Fruit fly (Drosophila melanogaster): Measurements from ENCODE around the gene CG5854.

Gene CG5854

dm6 chr3R:23964913-23965718 lies 31.4 kb downstream of the CG5854 start:
- TF ChIP-seq sv (GFP tag; optimal IDR thresholded peaks at IDR 0.05): no peak
- TF ChIP-seq Rel (GFP tag; optimal IDR thresholded peaks at IDR 0.05): no peak
- TF ChIP-seq Rel (tag; optimal IDR thresholded peaks at IDR 0.05): no peak
- no peak for TF ChIP-seq fru (GFP tag; optimal IDR thresholded peaks at IDR 0.05)
- TF ChIP-seq lola (GFP tag; optimal IDR thresholded peaks at IDR 0.05): no peak
- no peak for TF ChIP-seq GATAd (GFP tag; optimal IDR thresholded peaks at IDR 0.05)
- TF ChIP-seq Sp1 (GFP tag; optimal IDR thresholded peaks at IDR 0.05): no peak
- TF ChIP-seq usp (GFP tag; optimal IDR thresholded peaks at IDR 0.05): no peak

dm6 chr3R:23969449-23969848 lies 35.7 kb downstream of the CG5854 start:
- TF ChIP-seq h (GFP tag; optimal IDR thresholded peaks at IDR 0.05): no peak
- TF ChIP-seq Sp1 (GFP tag; optimal IDR thresholded peaks at IDR 0.05): no peak
- no peak for TF ChIP-seq Jra (GFP tag; optimal IDR thresholded peaks at IDR 0.05)
- TF ChIP-seq foxo (GFP tag; optimal IDR thresholded peaks at IDR 0.05): no peak
- no peak for TF ChIP-seq jim (GFP tag; optimal IDR thresholded peaks at IDR 0.05)
- no peak for TF ChIP-seq lola (GFP tag; optimal IDR thresholded peaks at IDR 0.05)
- TF ChIP-seq Rel (GFP tag; optimal IDR thresholded peaks at IDR 0.05): no peak
- no peak for TF ChIP-seq Rel (tag; optimal IDR thresholded peaks at IDR 0.05)
- TF ChIP-seq dl (GFP tag; optimal IDR thresholded peaks at IDR 0.05; ENCODE audit: insufficient read depth in 1 of 2, partially characterized antibody in 2 of 2): no peak
- no peak for TF ChIP-seq Mio (GFP tag; optimal IDR thresholded peaks at IDR 0.05)
- TF ChIP-seq psq (GFP tag; optimal IDR thresholded peaks at IDR 0.05): no peak
- no peak for TF ChIP-seq HLH106 (tag; optimal IDR thresholded peaks at IDR 0.05)
- no peak for TF ChIP-seq CG9705 (GFP tag; optimal IDR thresholded peaks at IDR 0.05)

- TF ChIP-seq Dif (GFP tag; optimal IDR thresholded peaks at IDR 0.05; ENCODE audit: partially characterized antibody): no peak
- no peak for TF ChIP-seq tai (GFP tag; optimal IDR thresholded peaks at IDR 0.05)
- no peak for TF ChIP-seq foxo (GFP tag; optimal IDR thresholded peaks at IDR 0.05)
- TF ChIP-seq Myc (optimal IDR thresholded peaks at IDR 0.05): no peak
- TF ChIP-seq Mio (GFP tag; optimal IDR thresholded peaks at IDR 0.05): no peak
- TF ChIP-seq ey (GFP tag; optimal IDR thresholded peaks at IDR 0.05): no peak
- TF ChIP-seq psq (GFP tag; optimal IDR thresholded peaks at IDR 0.05): no peak
- TF ChIP-seq dl (GFP tag; optimal IDR thresholded peaks at IDR 0.05; ENCODE audit: insufficient read depth in 1 of 2, partially characterized antibody in 2 of 2): no peak
- TF ChIP-seq OdsH (GFP tag; optimal IDR thresholded peaks at IDR 0.05): no peak
- TF ChIP-seq Hr78 (GFP tag; optimal IDR thresholded peaks at IDR 0.05): no peak
- no peak for TF ChIP-seq HLH106 (tag; optimal IDR thresholded peaks at IDR 0.05)
- TF ChIP-seq Hnf4 (GFP tag; optimal IDR thresholded peaks at IDR 0.05): no peak
- no peak for TF ChIP-seq N (GFP tag; optimal IDR thresholded peaks at IDR 0.05)
- TF ChIP-seq Abd-B (GFP tag; optimal IDR thresholded peaks at IDR 0.05): no peak
- TF ChIP-seq CrebA (GFP tag; optimal IDR thresholded peaks at IDR 0.05; ENCODE audit: borderline replicate concordance): no peak
- no peak for TF ChIP-seq woc (GFP tag; optimal IDR thresholded peaks at IDR 0.05)
- TF ChIP-seq rgr (GFP tag; optimal IDR thresholded peaks at IDR 0.05): no peak
- no peak for TF ChIP-seq h (GFP tag; optimal IDR thresholded peaks at IDR 0.05)
- no peak for TF ChIP-seq CG9705 (GFP tag; optimal IDR thresholded peaks at IDR 0.05)
These were observed 37.5 kb downstream of the CG5854 start for dm6 chr3R:23971208-23971607.

- TF ChIP-seq CrebA (GFP tag; optimal IDR thresholded peaks at IDR 0.05; ENCODE audit: borderline replicate concordance): no peak
- TF ChIP-seq br (GFP tag; optimal IDR thresholded peaks at IDR 0.05): no peak
- TF ChIP-seq Hr78 (GFP tag; optimal IDR thresholded peaks at IDR 0.05): no peak
- TF ChIP-seq Mio (GFP tag; optimal IDR thresholded peaks at IDR 0.05): no peak
- TF ChIP-seq Dfd (GFP tag; optimal IDR thresholded peaks at IDR 0.05): no peak
- TF ChIP-seq h (GFP tag; optimal IDR thresholded peaks at IDR 0.05): no peak
- TF ChIP-seq sv (GFP tag; optimal IDR thresholded peaks at IDR 0.05): no peak
- no peak for TF ChIP-seq Abd-B (GFP tag; optimal IDR thresholded peaks at IDR 0.05)
- no peak for TF ChIP-seq pan (optimal IDR thresholded peaks at IDR 0.05)
- no peak for TF ChIP-seq Jra (GFP tag; optimal IDR thresholded peaks at IDR 0.05)
- TF ChIP-seq GATAd (GFP tag; optimal IDR thresholded peaks at IDR 0.05): no peak
These were observed 38.1 kb downstream of the CG5854 start for dm6 chr3R:23971764-23972163.

- TF ChIP-seq CG32264 (GFP tag; optimal IDR thresholded peaks at IDR 0.05): no peak
- TF ChIP-seq Dfd (GFP tag; optimal IDR thresholded peaks at IDR 0.05): peak; percentile 93
These were observed 47.9 kb downstream of the CG5854 start for dm6 chr3R:23981645-23982044.

All from whole organism, wandering third instar larva.